Fruit fly (Drosophila melanogaster) whole organism, embryonic: Measurements from ENCODE around the gene CG6051.

Experiments used
- Adf1 ChIP-seq: fragments of 200-800 bp; sonication (Bioruptor generic); IDR thresholded peaks from 2 replicates; pipeline ENCODE4 v1.3.6; 2022; ENCODE audit warnings: missing biosample characterization, missing genetic modification characterization
- Antp ChIP-seq: fragments of 200-800 bp; sonication (Bioruptor generic); optimal IDR thresholded peaks from 3 replicates; lab custom pipeline; 2016; ENCODE audit warnings: missing biosample characterization, missing genetic modification characterization
- Atf6 ChIP-seq: fragments of 200-800 bp; sonication (Bioruptor generic); IDR thresholded peaks from 2 replicates; pipeline ENCODE4 v1.3.6; 2022; ENCODE audit warnings: missing biosample characterization, missing genetic modification characterization
- B-H2 ChIP-seq: fragments of 200-800 bp; sonication (Bioruptor generic); optimal IDR thresholded peaks from 2 replicates; lab custom pipeline; 2018; ENCODE audit warnings: missing biosample characterization, mild to moderate bottlenecking, missing genetic modification characterization
- CG10543 ChIP-seq: fragments of 200-800 bp; sonication (Bioruptor generic); optimal IDR thresholded peaks from 3 replicates; lab custom pipeline; 2017; ENCODE audit warnings: missing biosample characterization, mild to moderate bottlenecking, missing genetic modification characterization, moderate library complexity
- CG10979 ChIP-seq: fragments of 200-800 bp; sonication (Bioruptor generic); optimal IDR thresholded peaks from 2 replicates; lab custom pipeline; 2018; ENCODE audit warnings: missing biosample characterization, mild to moderate bottlenecking, missing genetic modification characterization, moderate library complexity
- CG11456 ChIP-seq: fragments of 200-800 bp; sonication (Bioruptor generic); IDR thresholded peaks from 3 replicates; pipeline ENCODE4 v1.3.6; 2022; ENCODE audit warnings: missing biosample characterization, missing genetic modification characterization
- CG11695 ChIP-seq: fragments of 200-800 bp; sonication (Bioruptor generic); IDR thresholded peaks from 3 replicates; pipeline ENCODE4 v1.3.6; 2022; ENCODE audit warnings: missing biosample characterization, missing genetic modification characterization
- CG12769 ChIP-seq: fragments of 200-800 bp; sonication (Bioruptor generic); optimal IDR thresholded peaks from 2 replicates; lab custom pipeline; 2019; ENCODE audit warnings: missing biosample characterization, mild to moderate bottlenecking, missing genetic modification characterization, moderate library complexity
- CG13624 ChIP-seq: fragments of 200-800 bp; sonication (Bioruptor generic); optimal IDR thresholded peaks from 2 replicates; lab custom pipeline; 2016; ENCODE audit warnings: missing biosample characterization, missing genetic modification characterization
- CG15269 ChIP-seq: fragments of 200-800 bp; sonication (Bioruptor generic); optimal IDR thresholded peaks from 2 replicates; lab custom pipeline; 2018; ENCODE audit warnings: missing biosample characterization, mild to moderate bottlenecking, missing genetic modification characterization, moderate library complexity
- CG16815 ChIP-seq: fragments of 200-800 bp; sonication (Bioruptor generic); optimal IDR thresholded peaks from 3 replicates; lab custom pipeline; 2017; ENCODE audit warnings: missing biosample characterization, mild to moderate bottlenecking, missing genetic modification characterization
- CG17385 ChIP-seq: fragments of 200-800 bp; sonication (Bioruptor generic); optimal IDR thresholded peaks from 3 replicates; lab custom pipeline; 2018; ENCODE audit warnings: missing biosample characterization, mild to moderate bottlenecking, missing genetic modification characterization
- CG18619 ChIP-seq: fragments of 200-800 bp; sonication (Bioruptor generic); optimal IDR thresholded peaks from 3 replicates; lab custom pipeline; 2017; ENCODE audit warnings: missing biosample characterization, mild to moderate bottlenecking, missing genetic modification characterization
- CG32767 ChIP-seq: fragments of 200-800 bp; sonication (Bioruptor generic); IDR thresholded peaks from 2 replicates; pipeline ENCODE4 v1.3.6; 2022; ENCODE audit warnings: missing biosample characterization, missing genetic modification characterization
- CG4617 ChIP-seq: fragments of 200-800 bp; sonication (Bioruptor generic); optimal IDR thresholded peaks from 3 replicates; lab custom pipeline; 2016; ENCODE audit warnings: missing biosample characterization, missing genetic modification characterization, borderline replicate concordance
- CG6175 ChIP-seq: fragments of 200-800 bp; sonication (Bioruptor generic); IDR thresholded peaks from 3 replicates; pipeline ENCODE4 v1.3.6; 2022; ENCODE audit warnings: missing biosample characterization, missing genetic modification characterization
- CG8290 ChIP-seq, 3 experiments: fragments of 200-800 bp; sonication (Bioruptor generic); optimal IDR thresholded peaks; 2 replicates each; lab custom pipeline; 2016 to 2019; ENCODE audit warnings: missing biosample characterization in 3 of 3, missing genetic modification characterization in 3 of 3, mild to moderate bottlenecking in 2 of 3, moderate library complexity in 1 of 3
- Dfd ChIP-seq, 2 experiments: fragments of >200 bp; optimal IDR thresholded peaks; 2 replicates each; lab custom pipeline; 2017; ENCODE audit warnings: missing biosample characterization in 2 of 2, missing genetic modification characterization in 2 of 2
- Dip3 ChIP-seq: fragments of 200-800 bp; sonication (Bioruptor generic); optimal IDR thresholded peaks from 3 replicates; lab custom pipeline; 2016; ENCODE audit warnings: missing biosample characterization, missing genetic modification characterization
- Kr ChIP-seq: fragments of 200-800 bp; sonication (Bioruptor generic); optimal IDR thresholded peaks from 2 replicates; lab custom pipeline; 2017; ENCODE audit warnings: missing biosample characterization, mild to moderate bottlenecking, missing genetic modification characterization
- Max ChIP-seq: fragments of 200-800 bp; sonication (Bioruptor generic); optimal IDR thresholded peaks from 2 replicates; lab custom pipeline; 2016; ENCODE audit warnings: missing biosample characterization, mild to moderate bottlenecking, missing genetic modification characterization
- Med ChIP-seq: fragments of 200-800 bp; sonication (Bioruptor generic); peaks from one replicate; lab custom pipeline; 2016; ENCODE audit warnings: missing biosample characterization, missing genetic modification characterization, mild to moderate bottlenecking, inconsistent platforms, moderate library complexity
- Mrtf ChIP-seq: fragments of 200-800 bp; sonication (Bioruptor generic); IDR thresholded peaks from 3 replicates; pipeline ENCODE4 v1.3.6; 2022; ENCODE audit warnings: missing biosample characterization, missing genetic modification characterization
- NFAT ChIP-seq: fragments of 200-800 bp; sonication (Bioruptor generic); IDR thresholded peaks from 2 replicates; pipeline ENCODE4 v1.3.6; 2022; ENCODE audit warnings: missing biosample characterization, missing genetic modification characterization
- Pdp1 ChIP-seq, 2 experiments: fragments of 200-800 bp; sonication (Bioruptor generic); optimal IDR thresholded peaks; 3 replicates each; lab custom pipeline; 2016; ENCODE audit warnings: missing biosample characterization in 2 of 2, missing genetic modification characterization in 2 of 2, mild to moderate bottlenecking in 1 of 2, moderate library complexity in 1 of 2
- Taf1 ChIP-seq: fragments of 200-800 bp; sonication (Bioruptor generic); IDR thresholded peaks from 2 replicates; pipeline ENCODE4 v1.3.6; 2022; ENCODE audit warnings: missing biosample characterization, missing genetic modification characterization
- chinmo ChIP-seq: fragments of 200-800 bp; sonication (Bioruptor generic); IDR thresholded peaks from 4 replicates; pipeline ENCODE4 v1.3.6; 2022; ENCODE audit warnings: missing biosample characterization, missing genetic modification characterization; ENCODE audit not compliant: partially characterized antibody
- crol ChIP-seq: fragments of 200-800 bp; sonication (Bioruptor generic); IDR thresholded peaks from 2 replicates; pipeline ENCODE4 v1.3.6; 2022; ENCODE audit warnings: missing biosample characterization, missing genetic modification characterization
- disco-r ChIP-seq: fragments of 200-800 bp; sonication (Bioruptor generic); optimal IDR thresholded peaks from 2 replicates; lab custom pipeline; 2016; ENCODE audit warnings: missing biosample characterization, missing genetic modification characterization
- dmrt99B ChIP-seq: fragments of 200-800 bp; sonication (Bioruptor generic); optimal IDR thresholded peaks from 2 replicates; lab custom pipeline; 2018; ENCODE audit warnings: missing biosample characterization, mild to moderate bottlenecking, missing genetic modification characterization, moderate library complexity
- ftz-f1 ChIP-seq: fragments of 200-800 bp; sonication (Bioruptor generic); optimal IDR thresholded peaks from 2 replicates; lab custom pipeline; 2016; ENCODE audit warnings: missing biosample characterization, missing genetic modification characterization
- gce ChIP-seq: fragments of 200-800 bp; sonication (Bioruptor generic); IDR thresholded peaks from 3 replicates; pipeline ENCODE4 v1.3.6; 2022; ENCODE audit warnings: missing biosample characterization, missing genetic modification characterization
- gsb ChIP-seq: fragments of 200-800 bp; sonication (Bioruptor generic); IDR thresholded peaks from 2 replicates; pipeline ENCODE4 v1.3.6; 2022; ENCODE audit warnings: missing biosample characterization, missing genetic modification characterization
- insv ChIP-seq, 2 experiments: fragments of 200-800 bp; sonication (Bioruptor generic); optimal IDR thresholded peaks; 3 replicates each; lab custom pipeline; 2016 to 2018; ENCODE audit warnings: missing biosample characterization in 2 of 2, missing genetic modification characterization in 2 of 2
- ken ChIP-seq: fragments of 200-800 bp; sonication (Bioruptor generic); IDR thresholded peaks from 3 replicates; pipeline ENCODE4 v1.3.6; 2022; ENCODE audit warnings: missing biosample characterization, missing genetic modification characterization
- lab ChIP-seq: fragments of 200-800 bp; sonication (Bioruptor generic); optimal IDR thresholded peaks from 3 replicates; lab custom pipeline; 2017; ENCODE audit warnings: missing biosample characterization, missing genetic modification characterization, mild to moderate bottlenecking, moderate library complexity, missing genetic modification reagents
- luna ChIP-seq: fragments of 200-800 bp; sonication (Bioruptor generic); optimal IDR thresholded peaks from 2 replicates; lab custom pipeline; 2016; ENCODE audit warnings: missing biosample characterization, missing genetic modification characterization
- mirr ChIP-seq: fragments of 200-800 bp; sonication (Bioruptor generic); optimal IDR thresholded peaks from 3 replicates; lab custom pipeline; 2018; ENCODE audit warnings: missing biosample characterization, mild to moderate bottlenecking, missing genetic modification characterization
- otp ChIP-seq: fragments of 200-800 bp; sonication (Bioruptor generic); IDR thresholded peaks from 3 replicates; pipeline ENCODE4, ENCODE4 v1.3.6; 2022; ENCODE audit warnings: missing biosample characterization, missing genetic modification characterization
- sd ChIP-seq: fragments of 200-800 bp; sonication (Bioruptor generic); optimal IDR thresholded peaks from 3 replicates; lab custom pipeline; 2018; ENCODE audit warnings: missing biosample characterization, mild to moderate bottlenecking, missing genetic modification characterization, moderate library complexity
- seq ChIP-seq: fragments of 200-800 bp; sonication (Bioruptor generic); IDR thresholded peaks from 2 replicates; pipeline ENCODE4 v1.3.6; 2022; ENCODE audit warnings: missing biosample characterization, missing genetic modification characterization
- stc ChIP-seq: fragments of 200-800 bp; sonication (Bioruptor generic); IDR thresholded peaks from 2 replicates; pipeline ENCODE4 v1.3.6; 2022; ENCODE audit warnings: missing biosample characterization, missing genetic modification characterization
- tx ChIP-seq: fragments of 200-800 bp; sonication (Bioruptor generic); optimal IDR thresholded peaks from 2 replicates; lab custom pipeline; 2016; ENCODE audit warnings: missing biosample characterization, missing genetic modification characterization
- vvl ChIP-seq: fragments of 200-800 bp; sonication (Bioruptor generic); IDR thresholded peaks from 2 replicates; pipeline ENCODE4 v1.3.6; 2022; ENCODE audit warnings: missing biosample characterization, missing genetic modification characterization
- wdn ChIP-seq: fragments of 200-800 bp; sonication (Bioruptor generic); IDR thresholded peaks from 2 replicates; pipeline ENCODE4 v1.3.6; 2022; ENCODE audit warnings: missing biosample characterization, missing genetic modification characterization
- zfh2 ChIP-seq: fragments of 200-800 bp; sonication (Bioruptor generic); optimal IDR thresholded peaks from 2 replicates; lab custom pipeline; 2016; ENCODE audit warnings: missing biosample characterization, missing genetic modification characterization

Gene CG6051

DNA sequence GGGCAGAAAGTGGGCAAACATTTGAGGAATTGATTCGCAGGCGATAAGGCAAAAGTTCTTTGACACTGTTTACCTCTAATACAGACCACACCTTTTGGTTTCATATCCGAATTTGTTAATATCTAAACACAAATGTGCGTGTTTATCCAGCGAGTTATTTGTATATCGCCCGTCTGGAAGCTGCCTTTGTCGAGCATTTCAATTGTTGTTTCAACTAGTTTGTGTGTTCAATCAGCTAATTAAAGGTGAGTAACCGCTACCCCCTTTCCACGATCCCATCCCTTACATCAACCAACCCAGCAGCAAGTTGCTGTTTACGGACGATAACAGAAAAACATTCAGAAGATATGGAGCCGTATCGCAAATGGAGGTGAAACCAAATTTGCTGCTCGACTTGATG lies 19.5 kb downstream of the CG6051 start (continued):
- TF ChIP-seq CG11695 (GFP tag; lab: Robert Waterston, UW) (0 out of 3 replicates have a peak, but pooled peaks have one; percentile 42), Taf1 (peak; percentile 42; the same call in 1 of the 2 replicates), zfh2 (GFP tag; lab: Kevin White, UChicago) (peak; percentile 47), luna (GFP tag; lab: Kevin White, UChicago) (peak; percentile 70), dmrt99B (tag; lab: Kevin White, UChicago) (peak; percentile 22), Antp (GFP tag; lab: Kevin White, UChicago) (peak; percentile 5), CG32767 (GFP tag; lab: Robert Waterston, UW) (0 out of 2 replicates have a peak, but pooled peaks have one; percentile 32), stc (GFP tag; lab: Robert Waterston, UW) (peak; percentile 25; the same call in 1 of the 2 replicates), Mrtf (GFP tag; lab: Robert Waterston, UW) (0 out of 3 replicates have a peak, but pooled peaks have one; percentile 29), seq (GFP tag; lab: Robert Waterston, UW) (peak; percentile 73; the same call in 1 of the 2 replicates), CG16815 (no peak), CG18619 (peak; percentile 43), gsb (GFP tag; lab: Robert Waterston, UW) (no peak), Atf6 (GFP tag; lab: Robert Waterston, UW) (peak; percentile 84), CG17385 (peak; percentile 15), wdn (GFP tag; lab: Robert Waterston, UW) (no peak), CG10979 (tag; lab: Kevin White, UChicago) (no peak), CG11456 (GFP tag; lab: Robert Waterston, UW) (0 out of 3 replicates have a peak, but pooled peaks have one; percentile 62), disco-r (GFP tag; lab: Kevin White, UChicago) (no peak), gce (0 out of 3 replicates have a peak, but pooled peaks have one; percentile 5), Pdp1 (GFP tag; optimal IDR thresholded peaks at IDR 0.05; lab: Kevin White, UChicago) (peak in 1 of 2 experiments; percentile 16), CG6175 (GFP tag; lab: Robert Waterston, UW) (no peak)

DNA sequence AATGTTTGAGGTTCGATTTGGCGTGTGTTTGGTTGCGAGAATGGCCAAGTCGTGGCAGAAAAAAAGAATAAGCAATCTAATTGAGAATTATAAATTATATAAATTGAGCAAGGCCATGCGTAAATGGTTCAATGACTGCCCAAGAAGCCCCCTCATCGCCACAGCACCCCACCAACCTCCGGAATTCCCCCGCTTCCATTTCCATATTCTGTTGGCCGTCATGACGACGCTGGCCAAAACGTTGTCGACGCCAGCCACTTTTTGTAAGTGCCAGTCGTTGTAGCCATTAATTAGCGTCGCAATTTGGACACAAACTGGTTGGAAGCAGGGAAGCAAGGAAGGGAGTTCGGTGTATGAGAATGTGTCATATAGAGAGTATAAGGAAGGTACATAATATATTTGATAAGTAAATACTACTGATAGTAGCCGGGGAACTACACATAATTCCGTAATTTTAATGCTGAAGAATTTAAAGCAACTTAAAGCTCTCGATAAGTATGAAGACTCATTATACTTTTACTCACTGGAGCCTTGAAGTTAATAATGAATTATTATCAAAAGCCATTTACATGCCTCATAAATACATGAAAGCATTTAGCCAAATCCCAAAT lies 20.2 kb downstream of the CG6051 start:
- TF ChIP-seq NFAT (GFP tag; lab: Robert Waterston, UW) (peak; percentile 38; the same call in 1 of the 2 replicates), CG6175 (GFP tag; lab: Robert Waterston, UW) (no peak), ftz-f1 (GFP tag; lab: Kevin White, UChicago) (peak; percentile 63), insv (GFP tag; optimal IDR thresholded peaks at IDR 0.05; lab: Kevin White, UChicago) (no peak), B-H2 (GFP tag; lab: Kevin White, UChicago) (peak; percentile 4), Dfd (GFP tag; optimal IDR thresholded peaks at IDR 0.05; lab: Kevin White, UChicago) (no peak), sd (peak; percentile 81), Adf1 (GFP tag; lab: Robert Waterston, UW) (peak; percentile 36; the same call in 1 of the 2 replicates), otp (0 out of 3 replicates have a peak, but pooled peaks have one; percentile 17), CG8290 (GFP tag; optimal IDR thresholded peaks at IDR 0.05; lab: Kevin White, UChicago) (no peak), CG8290 (tag; optimal IDR thresholded peaks at IDR 0.05; lab: Kevin White, UChicago) (peak in 1 of 2 experiments; percentile 22), crol (GFP tag; lab: Robert Waterston, UW) (peak; percentile 77), Max (GFP tag; lab: Kevin White, UChicago) (no peak), mirr (peak; percentile 19), lab (GFP tag; lab: Kevin White, UChicago) (peak; percentile 11), CG13624 (peak; percentile 4), vvl (0 out of 2 replicates have a peak, but pooled peaks have one; percentile 11), CG4617 (GFP tag; lab: Kevin White, UChicago) (no peak), Med (peak; percentile 45), Pdp1 (GFP tag; optimal IDR thresholded peaks at IDR 0.05; lab: Kevin White, UChicago) (no peak), Dip3 (no peak), CG10543 (GFP tag; lab: Kevin White, UChicago) (peak; percentile 37), tx (GFP tag; lab: Kevin White, UChicago) (no peak), CG15269 (tag; lab: Kevin White, UChicago) (peak; percentile 23), ken (GFP tag; lab: Robert Waterston, UW) (no peak), CG12769 (tag; lab: Kevin White, UChicago) (peak; percentile 65), chinmo (GFP tag; lab: Robert Waterston, UW) (peak; percentile 60; the same call in 2 of the 4 replicates), Kr (GFP tag; lab: Kevin White, UChicago) (no peak)
